Worm (Caenorhabditis elegans) whole organism, L4 larva: ENCODE measurements around the gene clec-245.
"Not testable (repeated sequence)": the region's sequence is repeated elsewhere in the genome, so short reads cannot be mapped to it uniquely, and the experiment has no call there.

Source experiments
- F10B5.3 ChIP-seq: sonication (generic microtip); optimal IDR thresholded peaks from 2 replicates; lab custom pipeline; 2016; ENCODE audit warnings: mild to moderate bottlenecking, missing genetic modification characterization, missing compliant biosample characterization
- F44E2.7 ChIP-seq: fragments of 200-800 bp; sonication (Bioruptor generic); IDR thresholded peaks from 2 replicates; pipeline ENCODE4 v2.1.2; 2022; ENCODE audit warnings: missing genetic modification characterization, missing compliant biosample characterization
- R02D3.7 ChIP-seq: fragments of 150-350 bp; sonication (generic microtip); optimal IDR thresholded peaks from 3 replicates; lab custom pipeline; 2014; ENCODE audit warnings: missing biosample characterization, missing genetic modification characterization
- Y75B8A.6 ChIP-seq: fragments of 200-800 bp; sonication (Bioruptor generic); IDR thresholded peaks from 2 replicates; pipeline ENCODE4 v1.3.6; 2022; ENCODE audit warnings: missing genetic modification reagents, missing genetic modification characterization, missing compliant biosample characterization
- ZK546.5 ChIP-seq, 2 experiments: sonication (generic microtip); optimal IDR thresholded peaks; 2 replicates each; lab custom pipeline; 2017; ENCODE audit warnings: missing biosample characterization in 2 of 2, missing genetic modification characterization in 2 of 2
- aha-1 ChIP-seq: fragments of 150-350 bp; peaks from one replicate; lab custom pipeline; 2014; ENCODE audit warnings: missing biosample characterization, missing genetic modification characterization
- ceh-28 ChIP-seq: fragments of 150-350 bp; optimal IDR thresholded peaks from 2 replicates; lab custom pipeline; 2014; ENCODE audit warnings: missing biosample characterization, missing genetic modification reagents, missing genetic modification characterization
- ceh-32 ChIP-seq: sonication (generic microtip); optimal IDR thresholded peaks from 2 replicates; lab custom pipeline; 2016; ENCODE audit warnings: mild to moderate bottlenecking, missing genetic modification characterization, missing compliant biosample characterization; ENCODE audit not compliant: poor library complexity
- daf-16 ChIP-seq, 3 experiments: sonication (generic microtip); optimal IDR thresholded peaks; 2 replicates each; lab custom pipeline; 2016 to 2017; ENCODE audit warnings: missing genetic modification characterization in 3 of 3, missing genetic modification reagents in 3 of 3, mild to moderate bottlenecking in 2 of 3, missing compliant biosample characterization in 2 of 3, missing biosample characterization in 1 of 3, moderate library complexity in 1 of 3
- dmd-8 ChIP-seq: fragments of 200-800 bp; sonication (Bioruptor generic); IDR thresholded peaks from 2 replicates; pipeline ENCODE4 v1.3.6; 2022; ENCODE audit warnings: missing genetic modification characterization, missing compliant biosample characterization
- dve-1 ChIP-seq: sonication (generic microtip); optimal IDR thresholded peaks from 2 replicates; lab custom pipeline; 2017; ENCODE audit warnings: antibody characterized with exemption, mild to moderate bottlenecking, missing genetic modification characterization, missing compliant biosample characterization; ENCODE audit not compliant: insufficient read depth
- egl-27 ChIP-seq: sonication (generic microtip); optimal IDR thresholded peaks from 3 replicates; lab custom pipeline; 2017; ENCODE audit warnings: missing biosample characterization, missing genetic modification reagents, missing genetic modification characterization
- gei-8 ChIP-seq: fragments of 200-800 bp; sonication (Bioruptor generic); optimal IDR thresholded peaks from 2 replicates; lab custom pipeline; 2018; ENCODE audit warnings: mild to moderate bottlenecking, missing genetic modification characterization, missing compliant biosample characterization
- hlh-30 ChIP-seq: sonication (generic microtip); optimal IDR thresholded peaks from 2 replicates; lab custom pipeline; 2017; ENCODE audit warnings: antibody characterized with exemption, mild to moderate bottlenecking, missing genetic modification characterization, missing compliant biosample characterization; ENCODE audit not compliant: insufficient read depth
- hmg-1.1 ChIP-seq: fragments of 200-800 bp; sonication (Bioruptor generic); IDR thresholded peaks from 2 replicates; pipeline ENCODE4 v1.3.6; 2022; ENCODE audit warnings: missing genetic modification reagents, missing genetic modification characterization, missing compliant biosample characterization
- lin-1 ChIP-seq: fragments of 200-800 bp; sonication (Bioruptor generic); IDR thresholded peaks from 2 replicates; pipeline ENCODE4 v1.3.6; 2022; ENCODE audit warnings: missing genetic modification reagents, missing genetic modification characterization, missing compliant biosample characterization
- lin-38 ChIP-seq: fragments of 200-800 bp; sonication (Bioruptor generic); IDR thresholded peaks from 2 replicates; pipeline ENCODE4 v1.3.6; 2022; ENCODE audit warnings: missing genetic modification reagents, missing genetic modification characterization, missing compliant biosample characterization
- lir-3 ChIP-seq: sonication (generic microtip); optimal IDR thresholded peaks from 2 replicates; lab custom pipeline; 2016; ENCODE audit warnings: mild to moderate bottlenecking, missing genetic modification characterization, missing compliant biosample characterization
- madf-5 ChIP-seq, 2 experiments: fragments of 200-800 bp; sonication (Bioruptor generic); IDR thresholded peaks; 2 replicates each; pipeline ENCODE4 v1.3.6; 2022; ENCODE audit warnings: missing compliant biosample characterization in 2 of 2, missing genetic modification characterization in 2 of 2
- nhr-102 ChIP-seq: sonication (generic microtip); optimal IDR thresholded peaks from 2 replicates; lab custom pipeline; 2016; ENCODE audit warnings: mild to moderate bottlenecking, missing genetic modification characterization, moderate library complexity, missing compliant biosample characterization
- nhr-76 ChIP-seq: fragments of 150-350 bp; optimal IDR thresholded peaks from 2 replicates; lab custom pipeline; 2014; ENCODE audit warnings: missing biosample characterization, missing genetic modification characterization
- nhr-77 ChIP-seq: fragments of 150-350 bp; optimal IDR thresholded peaks from 2 replicates; lab custom pipeline; 2014; ENCODE audit warnings: missing biosample characterization, missing genetic modification characterization
- pqm-1 ChIP-seq: sonication (generic microtip); optimal IDR thresholded peaks from 2 replicates; lab custom pipeline; 2017; ENCODE audit warnings: missing biosample characterization, missing genetic modification characterization
- sdz-12 ChIP-seq: fragments of 200-800 bp; sonication (Bioruptor generic); optimal IDR thresholded peaks from 2 replicates; lab custom pipeline; 2018; ENCODE audit warnings: mild to moderate bottlenecking, missing genetic modification characterization, missing compliant biosample characterization
- snpc-1.2 ChIP-seq: fragments of 200-800 bp; sonication (Bioruptor generic); IDR thresholded peaks from 2 replicates; pipeline ENCODE4 v1.3.6; 2022; ENCODE audit warnings: missing genetic modification reagents, missing genetic modification characterization, missing compliant biosample characterization
- spr-1 ChIP-seq: sonication (generic microtip); optimal IDR thresholded peaks from 2 replicates; lab custom pipeline; 2016; ENCODE audit warnings: mild to moderate bottlenecking, missing genetic modification characterization, missing compliant biosample characterization
- tra-1 ChIP-seq: fragments of 200-800 bp; sonication (Bioruptor generic); IDR thresholded peaks from 2 replicates; pipeline ENCODE4 v1.3.6; 2022; ENCODE audit warnings: missing genetic modification reagents, missing genetic modification characterization, missing compliant biosample characterization
- unc-39 ChIP-seq: sonication (generic microtip); optimal IDR thresholded peaks from 2 replicates; lab custom pipeline; 2017; ENCODE audit warnings: missing biosample characterization, missing genetic modification characterization
- unc-62 ChIP-seq, 3 experiments: fragments of 150-350 bp in 1 of 3; sonication (generic microtip); optimal IDR thresholded peaks in 2 of 3; peaks in 1 of 3; 1 replicate in 1 of 3; 2 replicates in 2 of 3; lab custom pipeline; 2014 to 2017; ENCODE audit warnings: missing biosample characterization in 3 of 3, missing genetic modification characterization in 3 of 3, missing genetic modification reagents in 3 of 3, missing genotype in 1 of 3
- zag-1 ChIP-seq: fragments of 150-350 bp; optimal IDR thresholded peaks from 2 replicates; lab custom pipeline; 2014; ENCODE audit warnings: missing biosample characterization, missing genetic modification characterization
- zip-2 ChIP-seq: fragments of 150-350 bp; optimal IDR thresholded peaks from 2 replicates; lab custom pipeline; 2014; ENCODE audit warnings: missing biosample characterization, missing genetic modification characterization

The clec-245 gene

ce11 chrV:18188328-18188727, at the start of gene clec-245:
Gene clec-245 (minus strand): TSS chrV:18188428.
- peak; percentile 84 for TF ChIP-seq aha-1 (tag; lab: Kevin White, UChicago)
- no peak for TF ChIP-seq nhr-102 (tag; lab: Kevin White, UChicago)

ce11 chrV:18236714-18237288, 48.6 kb upstream of the clec-245 start, which contains the start of gene R10E8.3:
Gene R10E8.3 (minus strand): TSS chrV:18236764.
- TF ChIP-seq nhr-77 (tag; lab: Kevin White, UChicago) (peak; percentile 28), gei-8 (no peak), hlh-30 (tag; lab: Kevin White, UChicago) (peak; percentile 30), ceh-32 (tag; lab: Kevin White, UChicago) (no peak), dmd-8 (GFP tag; lab: Robert Waterston, UW) (no peak), lin-1 (GFP tag; lab: Robert Waterston, UW) (no peak), daf-16 (GFP tag; optimal IDR thresholded peaks at IDR 0.05; lab: Kevin White, UChicago) (no peak), daf-16 (tag; optimal IDR thresholded peaks at IDR 0.05; lab: Kevin White, UChicago) (peak; percentile 45), dve-1 (tag; lab: Kevin White, UChicago) (peak; percentile 52)

- TF ChIP-seq snpc-1.2 (no peak), aha-1 (tag; lab: Kevin White, UChicago) (peak; percentile 95), unc-62 (GFP tag; optimal IDR thresholded peaks at IDR 0.05 in 1 of 2; lab: Kevin White, UChicago) (no peak), unc-62 (tag; optimal IDR thresholded peaks at IDR 0.05; lab: Kevin White, UChicago) (no peak)
Observed at ce11 chrV:18235808-18236207, 47.6 kb upstream of the clec-245 start.

ce11 chrV:18224353-18224752, 36.1 kb upstream of the clec-245 start, which contains the start of gene F16H6.10:
Gene F16H6.10 (minus strand): TSS chrV:18224453.
- no peak for TF ChIP-seq madf-5 (GFP tag; IDR thresholded peaks at IDR 0.05; lab: Robert Waterston, UW)
- TF ChIP-seq dve-1 (tag; lab: Kevin White, UChicago): no peak
- no peak for TF ChIP-seq ceh-28 (tag; lab: Kevin White, UChicago)
- TF ChIP-seq R02D3.7: no peak
- TF ChIP-seq egl-27 (tag; lab: Kevin White, UChicago): no peak
- TF ChIP-seq zag-1 (tag; lab: Kevin White, UChicago): no peak
- TF ChIP-seq hmg-1.1 (GFP tag; lab: Robert Waterston, UW): no peak
- no peak for TF ChIP-seq lir-3 (tag; lab: Kevin White, UChicago)
- no peak for TF ChIP-seq pqm-1 (tag; lab: Kevin White, UChicago)
- TF ChIP-seq sdz-12 (GFP tag; lab: Kevin White, UChicago): no peak
- TF ChIP-seq F10B5.3: no peak
- no peak for TF ChIP-seq tra-1
- no peak for TF ChIP-seq spr-1
- TF ChIP-seq Y75B8A.6: no peak
- no peak for TF ChIP-seq F44E2.7
- TF ChIP-seq zip-2 (tag; lab: Kevin White, UChicago): no peak
- no peak for TF ChIP-seq ZK546.5 (tag; optimal IDR thresholded peaks at IDR 0.05; lab: Kevin White, UChicago)

- not testable (repeated sequence) for TF ChIP-seq lin-38 (GFP tag; lab: Robert Waterston, UW); unc-39 (tag; lab: Kevin White, UChicago); nhr-76 (tag; lab: Kevin White, UChicago)
- TF ChIP-seq, all 104 proteins: peak for 0; not testable (repeated sequence) for 104
Observed at ce11 chrV:18216784-18217183, 28.6 kb upstream of the clec-245 start, which contains the start of gene F16H6.9. Gene F16H6.9 (plus strand): TSS chrV:18217084.
